Fruit fly (Drosophila melanogaster): ENCODE measurements around the gene nullo.

Gene nullo

dm6 chrX:7073234-7073878, 24.1 kb downstream of the nullo start (continued):
- TF ChIP-seq CG8290 (GFP tag; optimal IDR thresholded peaks at IDR 0.05) (no peak), CG8290 (tag; optimal IDR thresholded peaks at IDR 0.05) (peak in 1 of 2 experiments; percentile 3), chm (GFP tag; IDR thresholded peaks at IDR 0.05) (no peak), C15 (GFP tag; IDR thresholded peaks at IDR 0.05) (no peak), CG10321 (GFP tag; IDR thresholded peaks at IDR 0.05) (no peak), exex (tag; optimal IDR thresholded peaks at IDR 0.05) (peak; percentile 79), Dad (GFP tag; optimal IDR thresholded peaks at IDR 0.05) (no peak), Bdp1 (GFP tag; optimal IDR thresholded peaks at IDR 0.05) (no peak), CG31388 (GFP tag; optimal IDR thresholded peaks at IDR 0.05) (no peak), CG14667 (GFP tag; IDR thresholded peaks at IDR 0.05) (no peak), aop (GFP tag; IDR thresholded peaks at IDR 0.05) (no peak), CG14710 (tag; optimal IDR thresholded peaks at IDR 0.05) (no peak), CG9817 (tag; optimal IDR thresholded peaks at IDR 0.05) (no peak), CG9609 (GFP tag; optimal IDR thresholded peaks at IDR 0.05) (no peak), Hmr (GFP tag; optimal IDR thresholded peaks at IDR 0.05) (no peak), ranshi (GFP tag; IDR thresholded peaks at IDR 0.05) (no peak), nerfin-1 (tag; optimal IDR thresholded peaks at IDR 0.05) (no peak), grn (GFP tag; optimal IDR thresholded peaks at IDR 0.05) (peak; percentile 82), CG34376 (GFP tag; optimal IDR thresholded peaks at IDR 0.05) (peak; percentile 29), Mes4 (GFP tag; optimal IDR thresholded peaks at IDR 0.05) (no peak), ap (GFP tag; IDR thresholded peaks at IDR 0.05) (no peak), sug (tag; optimal IDR thresholded peaks at IDR 0.05) (peak; percentile 54), lab (GFP tag; optimal IDR thresholded peaks at IDR 0.05) (peak; percentile 62), CG18011 (GFP tag; optimal IDR thresholded peaks at IDR 0.05) (no peak), pita (GFP tag; optimal IDR thresholded peaks at IDR 0.05) (no peak), crol (GFP tag; IDR thresholded peaks at IDR 0.05) (no peak), CG17361 (GFP tag; IDR thresholded peaks at IDR 0.05) (no peak), CG15601 (tag; optimal IDR thresholded peaks at IDR 0.05) (peak; percentile 15), Scr (GFP tag; IDR thresholded peaks at IDR 0.05; ENCODE audit: partially characterized antibody) (0 out of 2 replicates have a peak, but pooled peaks have one; percentile 20), Sin3A (optimal IDR thresholded peaks at IDR 0.05) (no peak), Atf-2 (GFP tag; optimal IDR thresholded peaks at IDR 0.05) (no peak), TFAM (GFP tag; optimal IDR thresholded peaks at IDR 0.05) (no peak), ftz-f1 (GFP tag; optimal IDR thresholded peaks at IDR 0.05) (no peak), pfk (GFP tag; optimal IDR thresholded peaks at IDR 0.05) (no peak), CG11696 (GFP tag; IDR thresholded peaks at IDR 0.05) (no peak), ara (GFP tag; IDR thresholded peaks at IDR 0.05) (no peak), sna (GFP tag; IDR thresholded peaks at IDR 0.05; ENCODE audit: partially characterized antibody) (no peak), unpg (GFP tag; optimal IDR thresholded peaks at IDR 0.05) (no peak), da (GFP tag; optimal IDR thresholded peaks at IDR 0.05) (no peak), CG16863 (GFP tag; optimal IDR thresholded peaks at IDR 0.05) (no peak), CG2678 (tag; optimal IDR thresholded peaks at IDR 0.05) (no peak), Hand (GFP tag; optimal IDR thresholded peaks at IDR 0.05) (no peak), CG10431 (GFP tag; optimal IDR thresholded peaks at IDR 0.05) (no peak), CG12391 (tag; optimal IDR thresholded peaks at IDR 0.05) (no peak), Bteb2 (GFP tag; optimal IDR thresholded peaks at IDR 0.05) (no peak), NfI (GFP tag; optimal IDR thresholded peaks at IDR 0.05) (no peak), CG9876 (GFP tag; optimal IDR thresholded peaks at IDR 0.05) (no peak), CG11560 (tag; IDR thresholded peaks at IDR 0.05) (no peak), CG10543 (GFP tag; optimal IDR thresholded peaks at IDR 0.05) (no peak), BEAF-32 (GFP tag; optimal IDR thresholded peaks at IDR 0.05) (peak; percentile 31), btn (GFP tag; optimal IDR thresholded peaks at IDR 0.05) (no peak)
